Worm (Caenorhabditis elegans) whole organism, mixed stage, embryonic: Measurements from ENCODE around the gene Y41D4A.3.
A peak's percentile ranks its signal among the peaks of the same experiment; 100 is the strongest.

Experiments used
- bed-3 ChIP-seq: fragments of 200-800 bp; sonication (Bioruptor generic); optimal IDR thresholded peaks from 3 replicates; lab custom pipeline; 2018; ENCODE audit warnings: mild to moderate bottlenecking, missing genetic modification characterization, moderate library complexity, missing compliant biosample characterization
- ces-1 ChIP-seq: fragments of 150-350 bp; optimal IDR thresholded peaks from 2 replicates; lab custom pipeline; 2014; ENCODE audit warnings: missing biosample characterization, missing genetic modification reagents, missing genetic modification characterization
- snpc-4 ChIP-seq: fragments of 150-350 bp; optimal IDR thresholded peaks from 2 replicates; lab custom pipeline; 2014; ENCODE audit warnings: missing biosample characterization, missing genetic modification characterization
- unc-39 ChIP-seq: fragments of 150-350 bp; optimal IDR thresholded peaks from 2 replicates; lab custom pipeline; 2014; ENCODE audit warnings: missing biosample characterization, missing genetic modification characterization

ce11 chrIV:1804613-1805012, 51.0 kb downstream of the Y41D4A.3 start:
- TF ChIP-seq unc-39 (tag; lab: Kevin White, UChicago) (no peak), bed-3 (GFP tag; lab: Kevin White, UChicago) (no peak), snpc-4 (tag; lab: Kevin White, UChicago) (no peak), ces-1 (GFP tag; lab: Kevin White, UChicago) (peak; percentile 24)
